Fruit fly (Drosophila melanogaster): ENCODE measurements around the gene CG32801.

The CG32801 gene

DNA sequence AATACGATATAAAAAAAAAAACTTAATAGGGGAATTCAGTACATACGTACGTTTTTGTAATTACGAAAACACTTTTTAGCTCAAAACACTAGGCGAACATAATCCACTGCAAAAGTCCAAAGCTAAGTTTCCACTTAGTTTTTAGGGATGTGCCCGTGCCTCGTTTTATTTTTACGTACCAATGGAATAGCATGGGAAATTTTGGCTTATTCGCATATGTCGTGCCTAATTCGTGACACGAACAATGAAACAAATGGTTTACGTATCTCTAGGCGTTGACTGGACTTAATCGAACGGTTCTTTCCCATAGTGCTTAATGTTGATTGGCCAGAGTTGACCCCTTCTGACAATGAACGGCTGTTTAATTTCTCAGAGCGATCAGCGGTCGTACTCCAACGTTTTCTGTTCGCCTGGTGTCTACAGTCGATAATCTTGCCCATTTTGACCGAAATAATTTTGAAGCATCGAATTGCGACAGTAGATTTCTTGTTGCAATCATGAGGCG lies 23.3 kb downstream of the CG32801 start, which contains the start of gene CG14818:
TSS of gene CG14818 (minus strand) at position 169 of the 505 bp plus-strand sequence.
- TF ChIP-seq psq (GFP tag; optimal IDR thresholded peaks at IDR 0.05) = peak; percentile 15
- TF ChIP-seq Hr78 (GFP tag; optimal IDR thresholded peaks at IDR 0.05) = no peak
- no peak for TF ChIP-seq Myc (optimal IDR thresholded peaks at IDR 0.05)
- peak; percentile 45 for TF ChIP-seq CG9705 (GFP tag; optimal IDR thresholded peaks at IDR 0.05)
- TF ChIP-seq dsf (GFP tag; optimal IDR thresholded peaks at IDR 0.05; ENCODE audit: borderline replicate concordance) = no peak
- peak; percentile 61 for TF ChIP-seq HLH106 (tag; optimal IDR thresholded peaks at IDR 0.05)
- TF ChIP-seq foxo (GFP tag; optimal IDR thresholded peaks at IDR 0.05) = peak in 1 of 2 experiments; percentile 67
- peak; percentile 47 for TF ChIP-seq sv (GFP tag; optimal IDR thresholded peaks at IDR 0.05)
- TF ChIP-seq N (GFP tag; optimal IDR thresholded peaks at IDR 0.05) = no peak
- TF ChIP-seq Rel (GFP tag; optimal IDR thresholded peaks at IDR 0.05) = no peak
- TF ChIP-seq Rel (tag; optimal IDR thresholded peaks at IDR 0.05) = peak; percentile 58
- peak; percentile 66 for TF ChIP-seq rgr (GFP tag; optimal IDR thresholded peaks at IDR 0.05)
- TF ChIP-seq OdsH (GFP tag; optimal IDR thresholded peaks at IDR 0.05) = peak; percentile 14
- TF ChIP-seq jim (GFP tag; optimal IDR thresholded peaks at IDR 0.05) = no peak
- TF ChIP-seq fru (GFP tag; optimal IDR thresholded peaks at IDR 0.05) = peak; percentile 46
- TF ChIP-seq usp (GFP tag; optimal IDR thresholded peaks at IDR 0.05) = no peak
- peak; percentile 59 for TF ChIP-seq ey (GFP tag; optimal IDR thresholded peaks at IDR 0.05)
- peak; percentile 56 for TF ChIP-seq Sp1 (GFP tag; optimal IDR thresholded peaks at IDR 0.05)
- peak; percentile 30 for TF ChIP-seq br (GFP tag; optimal IDR thresholded peaks at IDR 0.05)
- peak; percentile 66 for TF ChIP-seq h (GFP tag; optimal IDR thresholded peaks at IDR 0.05)

- TF ChIP-seq rgr (GFP tag; optimal IDR thresholded peaks at IDR 0.05) = peak; percentile 82
- TF ChIP-seq Myc (optimal IDR thresholded peaks at IDR 0.05) = no peak
- TF ChIP-seq Sp1 (GFP tag; optimal IDR thresholded peaks at IDR 0.05) = peak; percentile 82
- no peak for TF ChIP-seq jim (GFP tag; optimal IDR thresholded peaks at IDR 0.05)
- no peak for TF ChIP-seq dl (GFP tag; optimal IDR thresholded peaks at IDR 0.05; ENCODE audit: insufficient read depth in 1 of 2, partially characterized antibody in 2 of 2)
- peak; percentile 66 for TF ChIP-seq CG9705 (GFP tag; optimal IDR thresholded peaks at IDR 0.05)
- no peak for TF ChIP-seq GATAd (GFP tag; optimal IDR thresholded peaks at IDR 0.05)
- TF ChIP-seq OdsH (GFP tag; optimal IDR thresholded peaks at IDR 0.05) = peak; percentile 55
- no peak for TF ChIP-seq Hr78 (GFP tag; optimal IDR thresholded peaks at IDR 0.05)
- peak in 1 of 2 experiments; percentile 39 for TF ChIP-seq foxo (GFP tag; optimal IDR thresholded peaks at IDR 0.05)
- TF ChIP-seq Hr83 (GFP tag; optimal IDR thresholded peaks at IDR 0.05; ENCODE audit: poor library complexity, severe bottlenecking) = peak; percentile 15
- TF ChIP-seq brk (GFP tag; optimal IDR thresholded peaks at IDR 0.05) = no peak
- TF ChIP-seq sage (GFP tag; optimal IDR thresholded peaks at IDR 0.05) = no peak
- TF ChIP-seq Hnf4 (GFP tag; optimal IDR thresholded peaks at IDR 0.05) = no peak
- no peak for TF ChIP-seq N (GFP tag; optimal IDR thresholded peaks at IDR 0.05)
- no peak for TF ChIP-seq CG32264 (GFP tag; optimal IDR thresholded peaks at IDR 0.05)
- TF ChIP-seq Dfd (GFP tag; optimal IDR thresholded peaks at IDR 0.05) = no peak
- TF ChIP-seq lola (GFP tag; optimal IDR thresholded peaks at IDR 0.05) = no peak
- TF ChIP-seq ey (GFP tag; optimal IDR thresholded peaks at IDR 0.05) = no peak
- no peak for TF ChIP-seq CrebA (GFP tag; optimal IDR thresholded peaks at IDR 0.05; ENCODE audit: borderline replicate concordance)
- TF ChIP-seq HLH106 (tag; optimal IDR thresholded peaks at IDR 0.05) = peak; percentile 61
- TF ChIP-seq Abd-B (GFP tag; optimal IDR thresholded peaks at IDR 0.05) = no peak
- TF ChIP-seq Rel (GFP tag; optimal IDR thresholded peaks at IDR 0.05) = peak; percentile 23
- peak; percentile 62 for TF ChIP-seq Rel (tag; optimal IDR thresholded peaks at IDR 0.05)
- TF ChIP-seq Jra (GFP tag; optimal IDR thresholded peaks at IDR 0.05) = no peak
- TF ChIP-seq psq (GFP tag; optimal IDR thresholded peaks at IDR 0.05) = no peak
- TF ChIP-seq usp (GFP tag; optimal IDR thresholded peaks at IDR 0.05) = no peak
Observed at dm6 chrX:1877107-1877736, 25.8 kb downstream of the CG32801 start, which contains the start of the genes CG14817 and CG14805. TSS of gene CG14817 (minus strand) at chrX:1877270. TSS of gene CG14805 (plus strand) at chrX:1877317.

DNA sequence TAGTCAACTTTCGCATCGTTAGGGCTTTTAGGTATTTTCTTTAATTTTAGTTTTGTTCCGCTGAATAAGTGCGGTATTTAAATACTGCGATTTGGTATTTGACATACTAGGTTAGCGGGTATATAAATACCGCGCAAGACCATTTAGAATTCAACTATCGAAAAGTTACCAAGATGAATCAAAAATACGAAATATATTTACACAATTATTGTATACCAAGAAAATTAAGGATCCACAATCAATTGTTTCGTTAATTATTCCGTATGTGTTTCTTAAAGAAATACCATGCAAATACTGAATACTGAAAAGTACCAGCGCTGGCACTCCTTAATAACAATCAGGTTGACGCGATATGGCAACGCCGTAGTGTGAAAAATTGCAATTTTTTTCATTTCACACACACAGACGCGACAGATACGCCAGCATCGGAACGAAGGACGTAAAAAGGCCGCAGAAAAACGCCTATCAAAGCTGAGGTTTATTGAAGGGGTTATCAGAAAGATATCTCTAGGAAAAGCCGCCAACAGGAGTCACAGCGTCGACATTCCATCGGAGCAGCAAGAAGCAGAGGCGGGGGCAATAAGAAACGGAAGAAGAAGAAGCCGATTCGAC lies 29.4 kb downstream of the CG32801 start, which contains the start of the genes Pgam5 and Vps26:
TSS of gene Pgam5 (minus strand) at position 51 of the 612 bp plus-strand sequence.
TSS of gene Vps26 (plus strand) at position 339 of the 612 bp plus-strand sequence.
- TF ChIP-seq Sp1 (GFP tag; optimal IDR thresholded peaks at IDR 0.05) (peak; percentile 15), GATAd (GFP tag; optimal IDR thresholded peaks at IDR 0.05) (no peak)

All from whole organism, wandering third instar larva.